Worm (Caenorhabditis elegans) whole organism, L3 larva: ENCODE measurements around the gene C35B1.8.

Experiments used
- R02D3.7 ChIP-seq: fragments of 150-350 bp; optimal IDR thresholded peaks from 2 replicates; lab custom pipeline; 2014; ENCODE audit warnings: missing biosample characterization, missing genetic modification characterization
- ZK546.5 ChIP-seq: sonication (generic microtip); optimal IDR thresholded peaks from 2 replicates; lab custom pipeline; 2017; ENCODE audit warnings: missing biosample characterization, missing genetic modification characterization
- aly-2 ChIP-seq: fragments of 150-350 bp; optimal IDR thresholded peaks from 2 replicates; lab custom pipeline; 2014; ENCODE audit warnings: missing biosample characterization, missing genetic modification characterization
- ama-1 ChIP-seq: fragments of 150-350 bp; optimal IDR thresholded peaks from 2 replicates; lab custom pipeline; 2018
- ceh-16 ChIP-seq: sonication (generic microtip); optimal IDR thresholded peaks from 2 replicates; lab custom pipeline; 2017; ENCODE audit warnings: missing biosample characterization, missing genetic modification characterization
- ceh-28 ChIP-seq: fragments of 150-350 bp; optimal IDR thresholded peaks from 2 replicates; lab custom pipeline; 2014; ENCODE audit warnings: missing biosample characterization, missing genetic modification reagents, missing genetic modification characterization
- ceh-82 ChIP-seq: fragments of 150-350 bp; optimal IDR thresholded peaks from 2 replicates; lab custom pipeline; 2014; ENCODE audit warnings: missing biosample characterization, missing genetic modification characterization
- ceh-9 ChIP-seq: sonication (generic microtip); optimal IDR thresholded peaks from 2 replicates; lab custom pipeline; 2018; ENCODE audit warnings: missing biosample characterization, missing genetic modification characterization
- daf-12 ChIP-seq: fragments of 150-350 bp; optimal IDR thresholded peaks from 2 replicates; lab custom pipeline; 2014; ENCODE audit warnings: missing biosample characterization, missing genetic modification reagents, missing genetic modification characterization
- egl-27 ChIP-seq: sonication (generic microtip); optimal IDR thresholded peaks from 4 replicates; lab custom pipeline; 2017; ENCODE audit warnings: missing biosample characterization, missing genetic modification reagents, missing genetic modification characterization
- egl-5 ChIP-seq: fragments of 150-350 bp; optimal IDR thresholded peaks from 2 replicates; lab custom pipeline; 2017; ENCODE audit warnings: missing biosample characterization, missing genetic modification reagents, missing genetic modification characterization, inconsistent platforms
- elt-1 ChIP-seq: fragments of 150-350 bp; optimal IDR thresholded peaks from 2 replicates; lab custom pipeline; 2014; ENCODE audit warnings: missing biosample characterization, missing genetic modification characterization
- elt-2 ChIP-seq: sonication (generic microtip); optimal IDR thresholded peaks from 2 replicates; lab custom pipeline; 2016; ENCODE audit warnings: missing genetic modification reagents, mild to moderate bottlenecking, missing genetic modification characterization, missing compliant biosample characterization
- elt-3 ChIP-seq, 3 experiments: fragments of 150-350 bp in 1 of 3; sonication (generic microtip) in 2 of 3; optimal IDR thresholded peaks; 2 replicates in 2 of 3; 4 replicates in 1 of 3; lab custom pipeline; 2014 to 2017; ENCODE audit warnings: missing biosample characterization in 3 of 3, missing genetic modification characterization in 3 of 3
- eor-1 ChIP-seq, 2 experiments: fragments of 150-350 bp; optimal IDR thresholded peaks; 2 replicates each; lab custom pipeline; 2014 to 2018; ENCODE audit warnings: missing biosample characterization in 2 of 2, missing genetic modification characterization in 2 of 2
- fkh-10 ChIP-seq: sonication (generic microtip); optimal IDR thresholded peaks from 2 replicates; lab custom pipeline; 2017; ENCODE audit warnings: missing biosample characterization, missing genetic modification reagents, missing genetic modification characterization
- fkh-2 ChIP-seq: fragments of 150-350 bp; optimal IDR thresholded peaks from 2 replicates; lab custom pipeline; 2014; ENCODE audit warnings: missing biosample characterization, missing genetic modification reagents, missing genetic modification characterization
- fos-1 ChIP-seq: fragments of 150-350 bp; optimal IDR thresholded peaks from 2 replicates; lab custom pipeline; 2014; ENCODE audit warnings: missing biosample characterization, missing genetic modification characterization
- hmg-11 ChIP-seq: sonication (generic microtip); optimal IDR thresholded peaks from 2 replicates; lab custom pipeline; 2016; ENCODE audit warnings: missing genetic modification characterization, missing compliant biosample characterization
- jun-1 ChIP-seq: fragments of 150-350 bp; optimal IDR thresholded peaks from 2 replicates; lab custom pipeline; 2014; ENCODE audit warnings: missing biosample characterization, missing genetic modification reagents, missing genetic modification characterization
- lin-15B ChIP-seq: fragments of 150-350 bp; optimal IDR thresholded peaks from 2 replicates; lab custom pipeline; 2014; ENCODE audit warnings: missing biosample characterization, missing genetic modification characterization
- lin-39 ChIP-seq: fragments of 150-350 bp; optimal IDR thresholded peaks from 2 replicates; lab custom pipeline; 2018; ENCODE audit warnings: missing biosample characterization, missing genetic modification reagents, missing genetic modification characterization
- lsy-12 ChIP-seq: sonication (generic microtip); optimal IDR thresholded peaks from 2 replicates; lab custom pipeline; 2016; ENCODE audit warnings: mild to moderate bottlenecking, missing genetic modification characterization, missing compliant biosample characterization
- mdl-1 ChIP-seq: fragments of 150-350 bp; optimal IDR thresholded peaks from 2 replicates; lab custom pipeline; 2014; ENCODE audit warnings: missing biosample characterization, missing genetic modification characterization
- mml-1 ChIP-seq: fragments of 150-350 bp; sonication (generic microtip); optimal IDR thresholded peaks from 3 replicates; lab custom pipeline; 2014; ENCODE audit warnings: missing biosample characterization, missing genetic modification characterization
- nfya-1 ChIP-seq: sonication (generic microtip); optimal IDR thresholded peaks from 2 replicates; lab custom pipeline; 2017; ENCODE audit warnings: missing genetic modification characterization, mild to moderate bottlenecking, missing compliant biosample characterization, antibody characterized with exemption, moderate library complexity; ENCODE audit not compliant: insufficient read depth
- nhr-11 ChIP-seq: fragments of 150-350 bp; optimal IDR thresholded peaks from 2 replicates; lab custom pipeline; 2014; ENCODE audit warnings: missing biosample characterization, missing genetic modification characterization
- nhr-12 ChIP-seq: fragments of 150-350 bp; optimal IDR thresholded peaks from 2 replicates; lab custom pipeline; 2014; ENCODE audit warnings: missing biosample characterization, missing genetic modification characterization
- nhr-23 ChIP-seq: fragments of 150-350 bp; optimal IDR thresholded peaks from 2 replicates; lab custom pipeline; 2014; ENCODE audit warnings: missing biosample characterization, missing genetic modification reagents, missing genetic modification characterization
- nhr-237 ChIP-seq: fragments of 150-350 bp; optimal IDR thresholded peaks from 2 replicates; lab custom pipeline; 2014; ENCODE audit warnings: missing biosample characterization, missing genetic modification characterization
- nhr-25 ChIP-seq: sonication (generic microtip); optimal IDR thresholded peaks from 2 replicates; lab custom pipeline; 2017; ENCODE audit warnings: missing biosample characterization, missing genetic modification characterization
- nhr-28 ChIP-seq: fragments of 150-350 bp; optimal IDR thresholded peaks from 2 replicates; lab custom pipeline; 2014; ENCODE audit warnings: missing biosample characterization, missing genetic modification characterization
- nhr-43 ChIP-seq: sonication (generic microtip); optimal IDR thresholded peaks from 2 replicates; lab custom pipeline; 2016; ENCODE audit warnings: mild to moderate bottlenecking, missing genetic modification characterization, missing compliant biosample characterization; ENCODE audit not compliant: poor library complexity, severe bottlenecking
- nhr-67 ChIP-seq: fragments of 150-350 bp; optimal IDR thresholded peaks from 2 replicates; lab custom pipeline; 2014; ENCODE audit warnings: missing biosample characterization, missing genetic modification characterization
- nhr-76 ChIP-seq: fragments of 150-350 bp; sonication (generic microtip); optimal IDR thresholded peaks from 5 replicates; lab custom pipeline; 2014; ENCODE audit warnings: missing biosample characterization, missing genetic modification characterization
- nhr-77 ChIP-seq: fragments of 150-350 bp; optimal IDR thresholded peaks from 2 replicates; lab custom pipeline; 2014; ENCODE audit warnings: missing biosample characterization, missing genetic modification characterization
- pha-4 ChIP-seq: fragments of 150-350 bp; optimal IDR thresholded peaks from 2 replicates; lab custom pipeline; 2014; ENCODE audit warnings: missing biosample characterization, missing genetic modification reagents, missing genetic modification characterization
- pqm-1 ChIP-seq: fragments of 150-350 bp; optimal IDR thresholded peaks from 2 replicates; lab custom pipeline; 2017; ENCODE audit warnings: missing biosample characterization, missing genetic modification characterization, inconsistent platforms
- sea-2 ChIP-seq: fragments of 150-350 bp; sonication (generic microtip); optimal IDR thresholded peaks from 4 replicates; lab custom pipeline; 2014; ENCODE audit warnings: missing biosample characterization, missing genetic modification reagents, missing genetic modification characterization
- skn-1 ChIP-seq: fragments of 150-350 bp; optimal IDR thresholded peaks from 2 replicates; lab custom pipeline; 2014; ENCODE audit warnings: missing biosample characterization, missing genetic modification characterization
- snpc-4 ChIP-seq: fragments of 150-350 bp; optimal IDR thresholded peaks from 2 replicates; lab custom pipeline; 2014; ENCODE audit warnings: missing biosample characterization, missing genetic modification characterization
- tbx-2 ChIP-seq: sonication (generic microtip); optimal IDR thresholded peaks from 2 replicates; lab custom pipeline; 2016; ENCODE audit warnings: mild to moderate bottlenecking, missing genetic modification characterization, missing compliant biosample characterization
- unc-39 ChIP-seq: sonication (generic microtip); optimal IDR thresholded peaks from 4 replicates; lab custom pipeline; 2017; ENCODE audit warnings: missing biosample characterization, missing genetic modification characterization
- unc-62 ChIP-seq: fragments of 150-350 bp; sonication (generic microtip); optimal IDR thresholded peaks from 4 replicates; lab custom pipeline; 2014; ENCODE audit warnings: missing biosample characterization, missing genetic modification reagents, missing genetic modification characterization
- zag-1 ChIP-seq: fragments of 150-350 bp; optimal IDR thresholded peaks from 2 replicates; lab custom pipeline; 2014; ENCODE audit warnings: missing biosample characterization, missing genetic modification characterization
- ztf-11 ChIP-seq: fragments of 150-350 bp; optimal IDR thresholded peaks from 2 replicates; lab custom pipeline; 2014; ENCODE audit warnings: missing biosample characterization, missing genetic modification characterization
- ztf-4 ChIP-seq: fragments of 150-350 bp; optimal IDR thresholded peaks from 2 replicates; lab custom pipeline; 2014; ENCODE audit warnings: missing biosample characterization, missing genetic modification characterization

The C35B1.8 gene

ce11 chrIV:4094364-4094763 lies 15.6 kb upstream of the C35B1.8 start:
- TF ChIP-seq mdl-1 (tag; lab: Kevin White, UChicago) (no peak), R02D3.7 (tag; lab: Kevin White, UChicago) (no peak), nfya-1 (tag; lab: Kevin White, UChicago) (peak; percentile 14)

- TF ChIP-seq hmg-11 (tag; lab: Kevin White, UChicago) (peak; percentile 94), unc-62 (GFP tag; lab: Kevin White, UChicago) (peak; percentile 34), ceh-82 (tag; lab: Kevin White, UChicago) (no peak), elt-2 (tag; lab: Kevin White, UChicago) (peak; percentile 58), ama-1 (peak; percentile 1), R02D3.7 (tag; lab: Kevin White, UChicago) (peak; percentile 66), nhr-43 (tag; lab: Kevin White, UChicago) (peak; percentile 64), mml-1 (tag; lab: Kevin White, UChicago) (no peak), ceh-16 (tag; lab: Kevin White, UChicago) (no peak), fkh-2 (no peak), ceh-9 (tag; lab: Kevin White, UChicago) (no peak), nhr-28 (no peak), ceh-28 (tag; lab: Kevin White, UChicago) (peak; percentile 92), ZK546.5 (tag; lab: Kevin White, UChicago) (no peak), fkh-10 (no peak), nhr-76 (tag; lab: Kevin White, UChicago) (no peak), pqm-1 (no peak), nhr-11 (tag; lab: Kevin White, UChicago) (no peak), elt-1 (tag; lab: Kevin White, UChicago) (no peak), egl-5 (tag; lab: Kevin White, UChicago) (peak; percentile 10), unc-39 (no peak), nhr-237 (no peak), nhr-23 (tag; lab: Kevin White, UChicago) (peak; percentile 51), mdl-1 (tag; lab: Kevin White, UChicago) (peak; percentile 29), fos-1 (tag; lab: Kevin White, UChicago) (peak; percentile 62), nhr-77 (tag; lab: Kevin White, UChicago) (no peak), nhr-12 (no peak), egl-27 (tag; lab: Kevin White, UChicago) (no peak), jun-1 (tag; lab: Kevin White, UChicago) (peak; percentile 77), ztf-4 (no peak), pha-4 (tag; lab: Kevin White, UChicago) (peak; percentile 76), ztf-11 (tag; lab: Kevin White, UChicago) (no peak), sea-2 (GFP tag; lab: Kevin White, UChicago) (no peak), tbx-2 (tag; lab: Kevin White, UChicago) (peak; percentile 42), elt-3 (tag; optimal IDR thresholded peaks at IDR 0.05; lab: Kevin White, UChicago) (no peak), nhr-67 (tag; lab: Kevin White, UChicago) (no peak), lin-39 (tag; lab: Kevin White, UChicago) (peak; percentile 70), lsy-12 (tag; lab: Kevin White, UChicago) (peak; percentile 64), nfya-1 (tag; lab: Kevin White, UChicago) (peak; percentile 84), skn-1 (no peak), lin-15B (tag; lab: Kevin White, UChicago) (peak; percentile 47), eor-1 (tag; optimal IDR thresholded peaks at IDR 0.05; lab: Kevin White, UChicago) (no peak), zag-1 (tag; lab: Kevin White, UChicago) (no peak), daf-12 (tag; lab: Kevin White, UChicago) (no peak), nhr-25 (tag; lab: Kevin White, UChicago) (peak; percentile 70), snpc-4 (tag; lab: Kevin White, UChicago) (peak; percentile 62), aly-2 (tag; lab: Kevin White, UChicago) (no peak)
- TF ChIP-seq, all 47 proteins: peak for 20
Measured at ce11 chrIV:4093087-4093486, 14.3 kb upstream of the C35B1.8 start.
